Fruit fly (Drosophila melanogaster): Measurements from ENCODE around the gene CG33654.

- TF ChIP-seq ey (GFP tag; optimal IDR thresholded peaks at IDR 0.05): peak; percentile 88
- TF ChIP-seq usp (GFP tag; optimal IDR thresholded peaks at IDR 0.05): no peak
- TF ChIP-seq woc (GFP tag; optimal IDR thresholded peaks at IDR 0.05): peak; percentile 66
- peak; percentile 85 for TF ChIP-seq OdsH (GFP tag; optimal IDR thresholded peaks at IDR 0.05)
- no peak for TF ChIP-seq pan (optimal IDR thresholded peaks at IDR 0.05)
- TF ChIP-seq Jra (GFP tag; optimal IDR thresholded peaks at IDR 0.05): peak; percentile 65
- peak; percentile 6 for TF ChIP-seq GATAd (GFP tag; optimal IDR thresholded peaks at IDR 0.05)
- TF ChIP-seq dsf (GFP tag; optimal IDR thresholded peaks at IDR 0.05; ENCODE audit: borderline replicate concordance): peak; percentile 69
- TF ChIP-seq h (GFP tag; optimal IDR thresholded peaks at IDR 0.05): peak; percentile 77
- peak in 1 of 2 experiments; percentile 84 for TF ChIP-seq foxo (GFP tag; optimal IDR thresholded peaks at IDR 0.05)
- TF ChIP-seq CG32264 (GFP tag; optimal IDR thresholded peaks at IDR 0.05): peak; percentile 70
Observed at dm6 chr3R:9534125-9534496, 48.9 kb downstream of the CG33654 start.

Measured in whole organism, wandering third instar larva.